Worm (Caenorhabditis elegans) whole organism, late embryonic: ENCODE measurements around the gene K07E3.4.

Experiments used
- Y22D7AL.16 ChIP-seq: sonication (generic microtip); optimal IDR thresholded peaks from 2 replicates; lab custom pipeline; 2016; ENCODE audit warnings: missing genetic modification characterization, missing compliant biosample characterization
- ceh-18 ChIP-seq: sonication (generic microtip); optimal IDR thresholded peaks from 2 replicates; lab custom pipeline; 2016; ENCODE audit warnings: missing genetic modification characterization, missing compliant biosample characterization
- ceh-19 ChIP-seq: fragments of 200-800 bp; sonication (Bioruptor generic); optimal IDR thresholded peaks from 2 replicates; lab custom pipeline; 2018; ENCODE audit warnings: mild to moderate bottlenecking, missing genetic modification characterization, missing compliant biosample characterization
- ceh-30 ChIP-seq: fragments of 150-350 bp; optimal IDR thresholded peaks from 2 replicates; lab custom pipeline; 2014; ENCODE audit warnings: missing biosample characterization, missing genetic modification characterization
- ceh-31 ChIP-seq: sonication (generic microtip); optimal IDR thresholded peaks from 2 replicates; lab custom pipeline; 2016; ENCODE audit warnings: missing genetic modification characterization, missing compliant biosample characterization
- ceh-9 ChIP-seq: sonication (generic microtip); optimal IDR thresholded peaks from 2 replicates; lab custom pipeline; 2016; ENCODE audit warnings: mild to moderate bottlenecking, missing genetic modification characterization, inconsistent platforms, missing compliant biosample characterization
- che-1 ChIP-seq: sonication (generic microtip); optimal IDR thresholded peaks from 2 replicates; lab custom pipeline; 2016; ENCODE audit warnings: mild to moderate bottlenecking, missing genetic modification characterization, missing compliant biosample characterization
- dve-1 ChIP-seq: sonication (generic microtip); optimal IDR thresholded peaks from 2 replicates; lab custom pipeline; 2017; ENCODE audit warnings: antibody characterized with exemption, mild to moderate bottlenecking, missing genetic modification characterization, missing compliant biosample characterization
- fkh-6 ChIP-seq: sonication (generic microtip); optimal IDR thresholded peaks from 2 replicates; lab custom pipeline; 2016; ENCODE audit warnings: missing genetic modification characterization, missing compliant biosample characterization
- hlh-13 ChIP-seq: fragments of 200-800 bp; sonication (Bioruptor generic); optimal IDR thresholded peaks from 2 replicates; lab custom pipeline; 2018; ENCODE audit warnings: mild to moderate bottlenecking, missing genetic modification characterization, missing compliant biosample characterization
- hlh-15 ChIP-seq: sonication (generic microtip); optimal IDR thresholded peaks from 2 replicates; lab custom pipeline; 2016; ENCODE audit warnings: missing genetic modification characterization, missing compliant biosample characterization
- hlh-30 ChIP-seq: sonication (generic microtip); optimal IDR thresholded peaks from 2 replicates; lab custom pipeline; 2017; ENCODE audit warnings: antibody characterized with exemption, missing genetic modification characterization, missing compliant biosample characterization; ENCODE audit not compliant: insufficient read depth
- hlh-8 ChIP-seq: sonication (generic microtip); optimal IDR thresholded peaks from 2 replicates; lab custom pipeline; 2016; ENCODE audit warnings: missing genotype, missing genetic modification characterization, missing compliant biosample characterization
- mec-3 ChIP-seq: sonication (generic microtip); optimal IDR thresholded peaks from 2 replicates; lab custom pipeline; 2016; ENCODE audit warnings: borderline replicate concordance, missing genetic modification characterization, missing compliant biosample characterization
- nfya-1 ChIP-seq: sonication (generic microtip); optimal IDR thresholded peaks from 2 replicates; lab custom pipeline; 2017; ENCODE audit warnings: missing genetic modification characterization, mild to moderate bottlenecking, missing compliant biosample characterization, antibody characterized with exemption, moderate library complexity
- nhr-11 ChIP-seq: fragments of 150-350 bp; optimal IDR thresholded peaks from 2 replicates; lab custom pipeline; 2014; ENCODE audit warnings: missing biosample characterization, missing genetic modification characterization
- pat-9 ChIP-seq: fragments of 200-800 bp; sonication (Bioruptor generic); optimal IDR thresholded peaks from 2 replicates; lab custom pipeline; 2018; ENCODE audit warnings: mild to moderate bottlenecking, missing genetic modification characterization, moderate library complexity, missing compliant biosample characterization
- ref-2 ChIP-seq: sonication (generic microtip); optimal IDR thresholded peaks from 2 replicates; lab custom pipeline; 2016; ENCODE audit warnings: missing genetic modification characterization, missing compliant biosample characterization
- sdc-2 ChIP-seq: sonication (generic microtip); optimal IDR thresholded peaks from 2 replicates; lab custom pipeline; 2016; ENCODE audit warnings: missing genotype, missing genetic modification characterization, missing compliant biosample characterization
- syd-9 ChIP-seq: sonication (generic microtip); optimal IDR thresholded peaks from 2 replicates; lab custom pipeline; 2016; ENCODE audit warnings: mild to moderate bottlenecking, missing genetic modification characterization, moderate library complexity, missing compliant biosample characterization
- tbx-2 ChIP-seq: sonication (generic microtip); optimal IDR thresholded peaks from 2 replicates; lab custom pipeline; 2016; ENCODE audit warnings: missing genetic modification characterization, missing compliant biosample characterization
- unc-42 ChIP-seq: sonication (generic microtip); optimal IDR thresholded peaks from 2 replicates; lab custom pipeline; 2016; ENCODE audit warnings: missing genotype, missing genetic modification characterization, missing compliant biosample characterization
- ztf-16 ChIP-seq: sonication (generic microtip); optimal IDR thresholded peaks from 2 replicates; lab custom pipeline; 2017; ENCODE audit warnings: missing genetic modification characterization, missing compliant biosample characterization

The K07E3.4 gene

ce11 chrX:8117827-8118317 is 34.1 kb upstream of the K07E3.4 start:
- TF ChIP-seq ref-2 (tag; lab: Kevin White, UChicago) = no peak
- no peak for TF ChIP-seq ceh-9 (tag; lab: Kevin White, UChicago)
- TF ChIP-seq Y22D7AL.16 (tag; lab: Kevin White, UChicago) = no peak
- TF ChIP-seq syd-9 (tag; lab: Kevin White, UChicago) = no peak
- no peak for TF ChIP-seq nfya-1
- TF ChIP-seq hlh-8 (tag; lab: Kevin White, UChicago) = peak; percentile 98
- no peak for TF ChIP-seq ceh-30 (tag; lab: Kevin White, UChicago)
- TF ChIP-seq unc-42 = no peak

ce11 chrX:8116157-8116556 is 32.3 kb upstream of the K07E3.4 start, which contains the start of gene hlh-8:
hlh-8 (plus strand) TSS chrX:8116457.
- TF ChIP-seq hlh-30 (tag; lab: Kevin White, UChicago) (no peak), tbx-2 (tag; lab: Kevin White, UChicago) (no peak), hlh-8 (tag; lab: Kevin White, UChicago) (peak; percentile 49), ztf-16 (tag; lab: Kevin White, UChicago) (no peak), hlh-15 (tag; lab: Kevin White, UChicago) (no peak), pat-9 (no peak), ceh-18 (no peak)

ce11 chrX:8110193-8110592 is 26.4 kb upstream of the K07E3.4 start, which contains the start of gene K07E3.1:
K07E3.1 (plus strand) TSS chrX:8110439.
- TF ChIP-seq dve-1 (tag; lab: Kevin White, UChicago) = no peak

ce11 chrX:8109531-8109930 is 25.7 kb upstream of the K07E3.4 start:
- TF ChIP-seq tbx-2 (tag; lab: Kevin White, UChicago) = peak; percentile 19
- no peak for TF ChIP-seq che-1

- TF ChIP-seq ztf-16 (tag; lab: Kevin White, UChicago) = no peak
- TF ChIP-seq mec-3 (tag; lab: Kevin White, UChicago) = no peak
- TF ChIP-seq ceh-19 (GFP tag; lab: Kevin White, UChicago) = no peak
- no peak for TF ChIP-seq nhr-11 (tag; lab: Kevin White, UChicago)
- no peak for TF ChIP-seq fkh-6 (tag; lab: Kevin White, UChicago)
Measured at ce11 chrX:8107921-8108320, 24.1 kb upstream of the K07E3.4 start, which contains the start of gene K07E3.9. K07E3.9 (plus strand) TSS chrX:8108221.

ce11 chrX:8103899-8104298 is 20.1 kb upstream of the K07E3.4 start, which contains the start of gene K07E3.2:
K07E3.2 (plus strand) TSS chrX:8104298.
- TF ChIP-seq sdc-2 (peak; percentile 92), tbx-2 (tag; lab: Kevin White, UChicago) (no peak)

ce11 chrX:8098813-8099360 is 15.1 kb upstream of the K07E3.4 start, which contains the start of gene catp-5:
catp-5 (minus strand) TSS chrX:8098863.
- TF ChIP-seq hlh-15 (tag; lab: Kevin White, UChicago) (no peak), hlh-13 (no peak), ref-2 (tag; lab: Kevin White, UChicago) (no peak), ceh-30 (tag; lab: Kevin White, UChicago) (no peak)

- no peak for TF ChIP-seq ceh-31 (tag; lab: Kevin White, UChicago)
- no peak for TF ChIP-seq pat-9
- peak; percentile 68 for TF ChIP-seq unc-42
- TF ChIP-seq ztf-16 (tag; lab: Kevin White, UChicago) = no peak
Measured at ce11 chrX:8089916-8090315, 6.1 kb upstream of the K07E3.4 start.
